Worm (Caenorhabditis elegans): Measurements from ENCODE around the gene sup-10.

- TF ChIP-seq snpc-4 (tag; optimal IDR thresholded peaks at IDR 0.05) (no peak), grh-1 (GFP tag; IDR thresholded peaks at IDR 0.05) (no peak), ceh-82 (tag; optimal IDR thresholded peaks at IDR 0.05) (no peak), pax-3 (tag; optimal IDR thresholded peaks at IDR 0.05) (no peak), lin-39 (tag; optimal IDR thresholded peaks at IDR 0.05) (no peak), unc-130 (tag; optimal IDR thresholded peaks at IDR 0.05) (no peak), sup-37 (GFP tag; optimal IDR thresholded peaks at IDR 0.05) (no peak)
Observed at ce11 chrX:17516941-17517340, 11.2 kb upstream of the sup-10 start.
